Fruit fly (Drosophila melanogaster) whole organism, prepupa: ENCODE measurements around the gene mib1.
A peak's percentile ranks its signal among the peaks of the same experiment; 100 is the strongest.

Source experiments
- Blimp-1 ChIP-seq: fragments of 200-800 bp; sonication (Bioruptor generic); optimal IDR thresholded peaks from 3 replicates; lab custom pipeline; 2017; ENCODE audit warnings: missing biosample characterization, missing genetic modification characterization, mild to moderate bottlenecking, moderate library complexity, missing genetic modification reagents
- CG10631 ChIP-seq: fragments of 200-800 bp; sonication (Bioruptor generic); optimal IDR thresholded peaks from 2 replicates; lab custom pipeline; 2016; ENCODE audit warnings: missing biosample characterization, missing genetic modification characterization
- CG11294 ChIP-seq: fragments of 200-800 bp; sonication (Bioruptor generic); IDR thresholded peaks from 2 replicates; pipeline ENCODE4 v1.3.6; 2022; ENCODE audit warnings: missing biosample characterization, missing genetic modification characterization
- CG11762 ChIP-seq: fragments of 200-800 bp; sonication (Bioruptor generic); optimal IDR thresholded peaks from 3 replicates; lab custom pipeline; 2016; ENCODE audit warnings: missing biosample characterization, missing genetic modification characterization; ENCODE audit not compliant: insufficient read depth
- CG11902 ChIP-seq: fragments of 200-800 bp; sonication (Bioruptor generic); optimal IDR thresholded peaks from 3 replicates; lab custom pipeline; 2016; ENCODE audit warnings: missing biosample characterization, missing genetic modification characterization
- CG15336 ChIP-seq: fragments of 200-800 bp; sonication (Bioruptor generic); IDR thresholded peaks from 2 replicates; pipeline ENCODE4 v1.3.6; 2022; ENCODE audit warnings: missing biosample characterization, missing genetic modification characterization
- CG16779 ChIP-seq: fragments of 200-800 bp; sonication (Bioruptor generic); optimal IDR thresholded peaks from 3 replicates; lab custom pipeline; 2017; ENCODE audit warnings: missing biosample characterization, mild to moderate bottlenecking, missing genetic modification characterization
- CG3032 ChIP-seq: fragments of 200-800 bp; optimal IDR thresholded peaks from 2 replicates; lab custom pipeline; 2019; ENCODE audit warnings: missing biosample characterization, mild to moderate bottlenecking, missing genetic modification characterization, moderate library complexity
- CG31627 ChIP-seq: fragments of 200-800 bp; sonication (Bioruptor generic); optimal IDR thresholded peaks from 3 replicates; lab custom pipeline; 2016; ENCODE audit warnings: missing biosample characterization, missing genetic modification characterization
- CG32006 ChIP-seq: fragments of 200-800 bp; sonication (Bioruptor generic); optimal IDR thresholded peaks from 3 replicates; lab custom pipeline; 2017; ENCODE audit warnings: missing biosample characterization, mild to moderate bottlenecking, missing genetic modification characterization
- CG34406 ChIP-seq: fragments of 200-800 bp; sonication (Bioruptor generic); optimal IDR thresholded peaks from 3 replicates; lab custom pipeline; 2016; ENCODE audit warnings: missing biosample characterization, missing genetic modification characterization
- CG6163 ChIP-seq: fragments of 200-800 bp; sonication (Bioruptor generic); IDR thresholded peaks from 3 replicates; pipeline ENCODE4 v1.3.6; 2022; ENCODE audit warnings: missing biosample characterization, missing genetic modification characterization
- CG6276 ChIP-seq: fragments of 200-800 bp; sonication (Bioruptor generic); optimal IDR thresholded peaks from 2 replicates; lab custom pipeline; 2017; ENCODE audit warnings: missing biosample characterization, mild to moderate bottlenecking, missing genetic modification characterization
- CG6808 ChIP-seq: fragments of 200-800 bp; sonication (Bioruptor generic); optimal IDR thresholded peaks from 3 replicates; lab custom pipeline; 2017; ENCODE audit warnings: missing biosample characterization, missing genetic modification characterization, mild to moderate bottlenecking, moderate library complexity, missing genetic modification reagents
- CG7368 ChIP-seq: fragments of 200-800 bp; sonication (Bioruptor generic); optimal IDR thresholded peaks from 3 replicates; lab custom pipeline; 2016; ENCODE audit warnings: missing biosample characterization, missing genetic modification characterization
- CG8632 ChIP-seq: fragments of 200-800 bp; sonication (Bioruptor generic); optimal IDR thresholded peaks from 3 replicates; lab custom pipeline; 2016; ENCODE audit warnings: missing biosample characterization, missing genetic modification characterization
- CG9139 ChIP-seq: fragments of 200-800 bp; sonication (Bioruptor generic); optimal IDR thresholded peaks from 3 replicates; lab custom pipeline; 2017; ENCODE audit warnings: missing biosample characterization, mild to moderate bottlenecking, missing genetic modification characterization
- Eip75B ChIP-seq: fragments of 200-800 bp; sonication (Bioruptor generic); optimal IDR thresholded peaks from 3 replicates; lab custom pipeline; 2016; ENCODE audit warnings: missing biosample characterization, missing genetic modification characterization
- Eip78C ChIP-seq: fragments of 200-800 bp; sonication (Bioruptor generic); peaks from one replicate; lab custom pipeline; 2016; ENCODE audit warnings: missing biosample characterization, missing genetic modification characterization
- Eip93F ChIP-seq: fragments of 200-800 bp; sonication (Bioruptor generic); optimal IDR thresholded peaks from 2 replicates; lab custom pipeline; 2016; ENCODE audit warnings: missing biosample characterization, mild to moderate bottlenecking, missing genetic modification characterization
- Ets96B ChIP-seq: fragments of 200-800 bp; optimal IDR thresholded peaks from 2 replicates; lab custom pipeline; 2019; ENCODE audit warnings: missing biosample characterization, mild to moderate bottlenecking, missing genetic modification characterization, moderate library complexity
- Hr38 ChIP-seq: sonication (Bioruptor generic); optimal IDR thresholded peaks from 2 replicates; lab custom pipeline; 2016; ENCODE audit warnings: missing biosample characterization, missing genetic modification characterization
- Hr39 ChIP-seq: fragments of 200-800 bp; sonication (Bioruptor generic); optimal IDR thresholded peaks from 2 replicates; lab custom pipeline; 2016; ENCODE audit warnings: missing biosample characterization, missing genetic modification characterization
- Hr4 ChIP-seq: fragments of 200-800 bp; sonication (Bioruptor generic); optimal IDR thresholded peaks from 3 replicates; lab custom pipeline; 2016; ENCODE audit warnings: missing biosample characterization, missing genetic modification characterization
- Lpt ChIP-seq: fragments of 200-800 bp; sonication (Bioruptor generic); optimal IDR thresholded peaks from 3 replicates; lab custom pipeline; 2016; ENCODE audit warnings: missing biosample characterization, missing genetic modification characterization
- OdsH ChIP-seq: fragments of 200-800 bp; sonication (Bioruptor generic); optimal IDR thresholded peaks from 3 replicates; lab custom pipeline; 2016; ENCODE audit warnings: missing biosample characterization, missing genetic modification characterization
- Smox ChIP-seq: fragments of 200-800 bp; sonication (Bioruptor generic); optimal IDR thresholded peaks from 3 replicates; lab custom pipeline; 2016; ENCODE audit warnings: missing biosample characterization, missing genetic modification characterization
- Sox14 ChIP-seq: fragments of 200-800 bp; sonication (Bioruptor generic); optimal IDR thresholded peaks from 3 replicates; lab custom pipeline; 2016; ENCODE audit warnings: missing biosample characterization, missing genetic modification characterization
- Sox15 ChIP-seq: fragments of 200-800 bp; sonication (Bioruptor generic); optimal IDR thresholded peaks from 3 replicates; lab custom pipeline; 2016; ENCODE audit warnings: missing biosample characterization, missing genetic modification characterization
- acj6 ChIP-seq: fragments of 200-800 bp; sonication (Bioruptor generic); optimal IDR thresholded peaks from 3 replicates; lab custom pipeline; 2016; ENCODE audit warnings: missing biosample characterization, missing genetic modification characterization
- cyc ChIP-seq: fragments of 200-800 bp; sonication (Bioruptor generic); optimal IDR thresholded peaks from 3 replicates; lab custom pipeline; 2016; ENCODE audit warnings: missing biosample characterization, missing genetic modification characterization
- dsx ChIP-seq: fragments of 200-800 bp; optimal IDR thresholded peaks from 3 replicates; lab custom pipeline; 2019; ENCODE audit warnings: missing biosample characterization, mild to moderate bottlenecking, missing genetic modification characterization, moderate library complexity; ENCODE audit not compliant: poor library complexity, severe bottlenecking
- esn ChIP-seq: fragments of 200-800 bp; sonication (Bioruptor generic); optimal IDR thresholded peaks from 2 replicates; lab custom pipeline; 2016; ENCODE audit warnings: missing biosample characterization, mild to moderate bottlenecking, missing genetic modification characterization, moderate library complexity
- fd59A ChIP-seq: fragments of 200-800 bp; sonication (Bioruptor generic); optimal IDR thresholded peaks from 2 replicates; lab custom pipeline; 2017; ENCODE audit warnings: missing biosample characterization, mild to moderate bottlenecking, missing genetic modification characterization, missing genetic modification reagents
- fkh ChIP-seq: fragments of 200-800 bp; sonication (Bioruptor generic); optimal IDR thresholded peaks from 3 replicates; lab custom pipeline; 2017; ENCODE audit warnings: missing biosample characterization, mild to moderate bottlenecking, missing genetic modification characterization, moderate library complexity
- pdm3 ChIP-seq: fragments of 200-800 bp; sonication (Bioruptor generic); optimal IDR thresholded peaks from 3 replicates; lab custom pipeline; 2016; ENCODE audit warnings: missing biosample characterization, missing genetic modification characterization
- salr ChIP-seq, 2 experiments: fragments of 200-800 bp; sonication (Bioruptor generic); optimal IDR thresholded peaks; 3 replicates each; lab custom pipeline; 2016 to 2018; ENCODE audit warnings: missing biosample characterization in 2 of 2, missing genetic modification characterization in 2 of 2, mild to moderate bottlenecking in 1 of 2
- spab ChIP-seq: fragments of 200-800 bp; sonication (Bioruptor generic); optimal IDR thresholded peaks from 2 replicates; lab custom pipeline; 2017; ENCODE audit warnings: missing biosample characterization, mild to moderate bottlenecking, missing genetic modification characterization, missing genetic modification reagents
- svp ChIP-seq: fragments of 200-800 bp; sonication (Bioruptor generic); peaks from one replicate; lab custom pipeline; 2016; ENCODE audit warnings: missing biosample characterization, missing genetic modification characterization

The mib1 gene

DNA sequence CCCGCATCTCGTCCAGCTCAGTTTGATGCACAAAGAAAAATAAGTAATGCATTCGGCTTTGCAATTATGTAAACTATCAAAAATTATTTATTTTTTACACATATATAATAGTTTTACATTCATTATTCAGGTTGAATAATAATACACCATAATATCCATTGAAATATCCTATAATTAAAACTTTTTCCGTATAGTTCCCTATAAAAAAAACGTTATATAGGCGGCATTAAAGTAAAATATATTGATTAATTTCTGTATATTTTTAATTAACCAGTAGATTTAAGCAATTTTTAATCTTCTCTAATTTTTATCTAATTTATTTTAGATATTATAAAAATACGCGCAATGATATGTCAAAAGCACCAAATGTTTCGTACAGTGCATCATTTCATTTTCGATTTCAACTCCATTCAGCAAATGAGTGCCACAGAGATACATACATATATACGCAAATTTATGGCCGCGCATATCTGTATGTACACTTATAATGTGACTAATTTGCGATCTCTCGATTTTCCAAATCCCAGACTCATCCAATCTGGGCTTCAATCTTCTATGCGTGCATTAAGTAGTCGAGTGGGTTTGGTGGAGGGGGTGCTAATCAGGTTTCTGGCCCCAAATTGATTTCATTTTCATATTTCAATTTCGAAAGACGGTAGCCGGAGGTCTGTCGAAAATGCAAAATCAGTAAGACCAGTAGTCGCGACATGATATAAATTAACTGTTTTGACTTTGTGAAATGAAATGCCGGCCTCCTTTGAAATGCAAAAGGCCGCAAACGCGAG, 1.8 kb upstream of the mib1 start (continued):
- 0 out of 3 replicates have a peak, but pooled peaks have one; percentile 14 for TF ChIP-seq CG6163
- no peak for TF ChIP-seq pdm3 (GFP tag; lab: Kevin White, UChicago)
- TF ChIP-seq CG34406 (GFP tag; lab: Kevin White, UChicago), result peak; percentile 20
- peak; percentile 17 for TF ChIP-seq acj6
- TF ChIP-seq OdsH (GFP tag; lab: Kevin White, UChicago), result peak; percentile 24
- no peak for TF ChIP-seq cyc (GFP tag; lab: Kevin White, UChicago)
- TF ChIP-seq CG6808 (GFP tag; lab: Kevin White, UChicago), result no peak
- no peak for TF ChIP-seq CG7368
- TF ChIP-seq Lpt (GFP tag; lab: Kevin White, UChicago), result no peak
- no peak for TF ChIP-seq Eip93F (GFP tag; lab: Kevin White, UChicago)
- no peak for TF ChIP-seq Sox14 (GFP tag; lab: Kevin White, UChicago)
- TF ChIP-seq fd59A (GFP tag; lab: Kevin White, UChicago), result no peak
- no peak for TF ChIP-seq dsx (GFP tag; lab: Kevin White, UChicago)
- no peak for TF ChIP-seq Hr39 (GFP tag; lab: Kevin White, UChicago)
- peak in 1 of 2 experiments; percentile 1 for TF ChIP-seq salr (GFP tag; optimal IDR thresholded peaks at IDR 0.05; lab: Kevin White, UChicago)
- TF ChIP-seq CG3032 (tag; lab: Kevin White, UChicago), result peak; percentile 14
- peak; percentile 51 for TF ChIP-seq CG32006 (GFP tag; lab: Kevin White, UChicago)
- no peak for TF ChIP-seq Smox
- TF ChIP-seq CG11762 (GFP tag; lab: Kevin White, UChicago), result no peak
- peak; percentile 13 for TF ChIP-seq esn (GFP tag; lab: Kevin White, UChicago)
- TF ChIP-seq Eip78C (GFP tag; lab: Kevin White, UChicago), result peak; percentile 78
- TF ChIP-seq Hr4 (GFP tag; lab: Kevin White, UChicago), result no peak
- TF ChIP-seq Hr38 (GFP tag; lab: Kevin White, UChicago), result no peak
- peak; percentile 41 for TF ChIP-seq CG15336 (GFP tag; lab: Robert Waterston, UW)
- TF ChIP-seq Sox15, result no peak
- TF ChIP-seq CG8632, result no peak
- TF ChIP-seq CG11294 (GFP tag; lab: Robert Waterston, UW), result no peak
- no peak for TF ChIP-seq CG10631 (GFP tag; lab: Kevin White, UChicago)
- TF ChIP-seq CG6276 (GFP tag; lab: Kevin White, UChicago), result no peak
- TF ChIP-seq CG9139, result no peak
- no peak for TF ChIP-seq Eip75B
- TF ChIP-seq CG11902 (GFP tag; lab: Kevin White, UChicago), result no peak
- no peak for TF ChIP-seq fkh (GFP tag; lab: Kevin White, UChicago)
- no peak for TF ChIP-seq CG31627
- peak; percentile 9 for TF ChIP-seq Ets96B (tag; lab: Kevin White, UChicago)
- no peak for TF ChIP-seq Blimp-1 (GFP tag; lab: Kevin White, UChicago)
- TF ChIP-seq spab (GFP tag; lab: Kevin White, UChicago), result no peak
- no peak for TF ChIP-seq CG16779
- TF ChIP-seq, all 60 proteins: peak for 14

DNA sequence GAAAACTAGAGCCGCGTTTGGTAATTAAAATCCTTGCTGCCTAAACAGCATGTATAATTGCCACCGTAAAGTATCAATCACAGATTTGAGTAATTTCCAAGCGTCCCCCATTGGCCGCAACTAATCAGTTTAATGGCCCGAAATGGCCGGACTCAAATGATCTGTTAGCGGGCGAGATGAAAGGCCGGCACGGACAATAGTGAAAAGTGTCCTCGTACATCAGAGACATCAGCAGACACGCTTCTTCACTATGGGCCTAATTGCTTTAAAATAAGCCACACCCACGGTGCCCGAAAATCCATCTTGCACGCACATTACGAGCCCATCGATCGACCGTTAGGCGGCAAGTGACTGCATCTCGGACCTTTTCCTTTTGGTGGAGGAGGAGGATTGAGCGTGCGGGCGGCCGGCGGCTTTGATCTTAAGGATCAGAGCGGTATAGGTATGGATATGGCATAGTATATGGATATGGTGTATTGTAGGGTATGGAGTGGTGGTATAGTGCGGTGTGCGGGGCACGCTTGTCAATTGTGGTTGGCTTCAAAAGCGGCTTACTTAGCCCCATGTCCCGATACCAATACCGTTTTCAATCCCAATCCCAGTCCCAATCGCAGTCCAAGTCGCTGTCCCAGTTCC, 821 bp upstream of the mib1 start:
- peak; percentile 11 for TF ChIP-seq svp (GFP tag; lab: Kevin White, UChicago)
- TF ChIP-seq CG6276 (GFP tag; lab: Kevin White, UChicago), result no peak
- TF ChIP-seq CG7368, result no peak
